Fruit fly (Drosophila melanogaster) whole organism, prepupa: ENCODE measurements around the gene Nthl1.
A peak's percentile ranks its signal among the peaks of the same experiment; 100 is the strongest.

ENCODE experiments used
- CG11762 ChIP-seq: fragments of 200-800 bp; sonication (Bioruptor generic); optimal IDR thresholded peaks from 3 replicates; lab custom pipeline; 2016; ENCODE audit warnings: missing biosample characterization, missing genetic modification characterization; ENCODE audit not compliant: insufficient read depth
- CG15336 ChIP-seq: fragments of 200-800 bp; sonication (Bioruptor generic); IDR thresholded peaks from 2 replicates; pipeline ENCODE4 v1.3.6; 2022; ENCODE audit warnings: missing biosample characterization, missing genetic modification characterization
- CG1621 ChIP-seq: fragments of 200-800 bp; sonication (Bioruptor generic); optimal IDR thresholded peaks from 3 replicates; lab custom pipeline; 2018; ENCODE audit warnings: missing biosample characterization, mild to moderate bottlenecking, missing genetic modification characterization
- CG16779 ChIP-seq: fragments of 200-800 bp; sonication (Bioruptor generic); optimal IDR thresholded peaks from 3 replicates; lab custom pipeline; 2017; ENCODE audit warnings: missing biosample characterization, mild to moderate bottlenecking, missing genetic modification characterization
- CG3032 ChIP-seq: fragments of 200-800 bp; optimal IDR thresholded peaks from 2 replicates; lab custom pipeline; 2019; ENCODE audit warnings: missing biosample characterization, mild to moderate bottlenecking, missing genetic modification characterization, moderate library complexity
- CG31627 ChIP-seq: fragments of 200-800 bp; sonication (Bioruptor generic); optimal IDR thresholded peaks from 3 replicates; lab custom pipeline; 2016; ENCODE audit warnings: missing biosample characterization, missing genetic modification characterization
- CG32006 ChIP-seq: fragments of 200-800 bp; sonication (Bioruptor generic); optimal IDR thresholded peaks from 3 replicates; lab custom pipeline; 2017; ENCODE audit warnings: missing biosample characterization, mild to moderate bottlenecking, missing genetic modification characterization
- CG3919 ChIP-seq: fragments of 200-800 bp; sonication (Bioruptor generic); optimal IDR thresholded peaks from 3 replicates; lab custom pipeline; 2016; ENCODE audit warnings: missing biosample characterization, missing genetic modification characterization
- CG4318 ChIP-seq: fragments of 200-800 bp; sonication (Bioruptor generic); optimal IDR thresholded peaks from 3 replicates; lab custom pipeline; 2017; ENCODE audit warnings: missing biosample characterization, mild to moderate bottlenecking, missing genetic modification characterization
- CG6276 ChIP-seq: fragments of 200-800 bp; sonication (Bioruptor generic); optimal IDR thresholded peaks from 2 replicates; lab custom pipeline; 2017; ENCODE audit warnings: missing biosample characterization, mild to moderate bottlenecking, missing genetic modification characterization
- CG6808 ChIP-seq: fragments of 200-800 bp; sonication (Bioruptor generic); optimal IDR thresholded peaks from 3 replicates; lab custom pipeline; 2017; ENCODE audit warnings: missing biosample characterization, missing genetic modification characterization, mild to moderate bottlenecking, moderate library complexity, missing genetic modification reagents
- CG6854 ChIP-seq: fragments of 200-800 bp; sonication (Bioruptor generic); optimal IDR thresholded peaks from 2 replicates; lab custom pipeline; 2017; ENCODE audit warnings: missing biosample characterization, mild to moderate bottlenecking, missing genetic modification characterization
- CG7368 ChIP-seq: fragments of 200-800 bp; sonication (Bioruptor generic); optimal IDR thresholded peaks from 3 replicates; lab custom pipeline; 2016; ENCODE audit warnings: missing biosample characterization, missing genetic modification characterization
- CG8119 ChIP-seq: fragments of 200-800 bp; sonication (Bioruptor generic); IDR thresholded peaks from 3 replicates; pipeline ENCODE4 v1.3.6; 2022; ENCODE audit warnings: missing biosample characterization, missing genetic modification characterization
- CG8319 ChIP-seq: fragments of 200-800 bp; sonication (Bioruptor generic); optimal IDR thresholded peaks from 3 replicates; lab custom pipeline; 2016; ENCODE audit warnings: missing biosample characterization, missing genetic modification characterization
- CG8632 ChIP-seq: fragments of 200-800 bp; sonication (Bioruptor generic); optimal IDR thresholded peaks from 3 replicates; lab custom pipeline; 2016; ENCODE audit warnings: missing biosample characterization, missing genetic modification characterization
- CG9139 ChIP-seq: fragments of 200-800 bp; sonication (Bioruptor generic); optimal IDR thresholded peaks from 3 replicates; lab custom pipeline; 2017; ENCODE audit warnings: missing biosample characterization, mild to moderate bottlenecking, missing genetic modification characterization
- Eip78C ChIP-seq: fragments of 200-800 bp; sonication (Bioruptor generic); peaks from one replicate; lab custom pipeline; 2016; ENCODE audit warnings: missing biosample characterization, missing genetic modification characterization
- Ets21C ChIP-seq: fragments of 200-800 bp; sonication (Bioruptor generic); optimal IDR thresholded peaks from 3 replicates; lab custom pipeline; 2016; ENCODE audit warnings: missing biosample characterization, missing genetic modification characterization
- Ets96B ChIP-seq: fragments of 200-800 bp; optimal IDR thresholded peaks from 2 replicates; lab custom pipeline; 2019; ENCODE audit warnings: missing biosample characterization, mild to moderate bottlenecking, missing genetic modification characterization, moderate library complexity
- Gug ChIP-seq: fragments of 200-800 bp; sonication (Bioruptor generic); IDR thresholded peaks from 2 replicates; pipeline ENCODE4 v1.3.6; 2022; ENCODE audit warnings: missing biosample characterization, missing genetic modification characterization
- Hr38 ChIP-seq: sonication (Bioruptor generic); optimal IDR thresholded peaks from 2 replicates; lab custom pipeline; 2016; ENCODE audit warnings: missing biosample characterization, missing genetic modification characterization
- Hr39 ChIP-seq: fragments of 200-800 bp; sonication (Bioruptor generic); optimal IDR thresholded peaks from 2 replicates; lab custom pipeline; 2016; ENCODE audit warnings: missing biosample characterization, missing genetic modification characterization
- Hr4 ChIP-seq: fragments of 200-800 bp; sonication (Bioruptor generic); optimal IDR thresholded peaks from 3 replicates; lab custom pipeline; 2016; ENCODE audit warnings: missing biosample characterization, missing genetic modification characterization
- Lpt ChIP-seq: fragments of 200-800 bp; sonication (Bioruptor generic); optimal IDR thresholded peaks from 3 replicates; lab custom pipeline; 2016; ENCODE audit warnings: missing biosample characterization, missing genetic modification characterization
- Met ChIP-seq: fragments of 200-800 bp; sonication (Bioruptor generic); optimal IDR thresholded peaks from 3 replicates; lab custom pipeline; 2016; ENCODE audit warnings: missing biosample characterization, missing genetic modification characterization
- OdsH ChIP-seq: fragments of 200-800 bp; sonication (Bioruptor generic); optimal IDR thresholded peaks from 3 replicates; lab custom pipeline; 2016; ENCODE audit warnings: missing biosample characterization, missing genetic modification characterization
- Smox ChIP-seq: fragments of 200-800 bp; sonication (Bioruptor generic); optimal IDR thresholded peaks from 3 replicates; lab custom pipeline; 2016; ENCODE audit warnings: missing biosample characterization, missing genetic modification characterization
- Sox102F ChIP-seq: fragments of 200-800 bp; sonication (Bioruptor generic); optimal IDR thresholded peaks from 2 replicates; lab custom pipeline; 2016; ENCODE audit warnings: missing biosample characterization, mild to moderate bottlenecking, missing genetic modification characterization
- Sox14 ChIP-seq: fragments of 200-800 bp; sonication (Bioruptor generic); optimal IDR thresholded peaks from 3 replicates; lab custom pipeline; 2016; ENCODE audit warnings: missing biosample characterization, missing genetic modification characterization
- Sox15 ChIP-seq: fragments of 200-800 bp; sonication (Bioruptor generic); optimal IDR thresholded peaks from 3 replicates; lab custom pipeline; 2016; ENCODE audit warnings: missing biosample characterization, missing genetic modification characterization
- achi ChIP-seq: fragments of 200-800 bp; sonication (Bioruptor generic); optimal IDR thresholded peaks from 3 replicates; lab custom pipeline; 2016; ENCODE audit warnings: missing biosample characterization, missing genetic modification characterization
- acj6 ChIP-seq: fragments of 200-800 bp; sonication (Bioruptor generic); optimal IDR thresholded peaks from 3 replicates; lab custom pipeline; 2016; ENCODE audit warnings: missing biosample characterization, missing genetic modification characterization
- cyc ChIP-seq: fragments of 200-800 bp; sonication (Bioruptor generic); optimal IDR thresholded peaks from 3 replicates; lab custom pipeline; 2016; ENCODE audit warnings: missing biosample characterization, missing genetic modification characterization
- dsx ChIP-seq: fragments of 200-800 bp; optimal IDR thresholded peaks from 3 replicates; lab custom pipeline; 2019; ENCODE audit warnings: missing biosample characterization, mild to moderate bottlenecking, missing genetic modification characterization, moderate library complexity; ENCODE audit not compliant: poor library complexity, severe bottlenecking
- eg ChIP-seq: fragments of 200-800 bp; sonication (Bioruptor generic); IDR thresholded peaks from 3 replicates; pipeline ENCODE4 v1.3.6; 2022; ENCODE audit warnings: missing biosample characterization, missing genetic modification characterization
- esn ChIP-seq: fragments of 200-800 bp; sonication (Bioruptor generic); optimal IDR thresholded peaks from 2 replicates; lab custom pipeline; 2016; ENCODE audit warnings: missing biosample characterization, mild to moderate bottlenecking, missing genetic modification characterization, moderate library complexity
- fd59A ChIP-seq: fragments of 200-800 bp; sonication (Bioruptor generic); optimal IDR thresholded peaks from 2 replicates; lab custom pipeline; 2017; ENCODE audit warnings: missing biosample characterization, mild to moderate bottlenecking, missing genetic modification characterization, missing genetic modification reagents
- fkh ChIP-seq: fragments of 200-800 bp; sonication (Bioruptor generic); optimal IDR thresholded peaks from 3 replicates; lab custom pipeline; 2017; ENCODE audit warnings: missing biosample characterization, mild to moderate bottlenecking, missing genetic modification characterization, moderate library complexity
- net ChIP-seq: fragments of 200-800 bp; sonication (Bioruptor generic); optimal IDR thresholded peaks from 3 replicates; lab custom pipeline; 2016; ENCODE audit warnings: missing biosample characterization, missing genetic modification characterization
- pdm3 ChIP-seq: fragments of 200-800 bp; sonication (Bioruptor generic); optimal IDR thresholded peaks from 3 replicates; lab custom pipeline; 2016; ENCODE audit warnings: missing biosample characterization, missing genetic modification characterization
- salr ChIP-seq, 2 experiments: fragments of 200-800 bp; sonication (Bioruptor generic); optimal IDR thresholded peaks; 3 replicates each; lab custom pipeline; 2016 to 2018; ENCODE audit warnings: missing biosample characterization in 2 of 2, missing genetic modification characterization in 2 of 2, mild to moderate bottlenecking in 1 of 2
- spab ChIP-seq: fragments of 200-800 bp; sonication (Bioruptor generic); optimal IDR thresholded peaks from 2 replicates; lab custom pipeline; 2017; ENCODE audit warnings: missing biosample characterization, mild to moderate bottlenecking, missing genetic modification characterization, missing genetic modification reagents
- ss ChIP-seq, 2 experiments: fragments of 200-800 bp; sonication (Bioruptor generic); optimal IDR thresholded peaks; 2 replicates in 1 of 2; 3 replicates in 1 of 2; lab custom pipeline; 2017 to 2018; ENCODE audit warnings: mild to moderate bottlenecking in 2 of 2, missing biosample characterization in 2 of 2, missing genetic modification characterization in 2 of 2, moderate library complexity in 1 of 2
- topi ChIP-seq: fragments of 200-800 bp; sonication (Bioruptor generic); optimal IDR thresholded peaks from 3 replicates; lab custom pipeline; 2016; ENCODE audit warnings: missing biosample characterization, missing genetic modification characterization
- vri ChIP-seq: fragments of 200-800 bp; sonication (Bioruptor generic); optimal IDR thresholded peaks from 3 replicates; lab custom pipeline; 2016; ENCODE audit warnings: missing biosample characterization, mild to moderate bottlenecking, missing genetic modification characterization

The Nthl1 gene

DNA sequence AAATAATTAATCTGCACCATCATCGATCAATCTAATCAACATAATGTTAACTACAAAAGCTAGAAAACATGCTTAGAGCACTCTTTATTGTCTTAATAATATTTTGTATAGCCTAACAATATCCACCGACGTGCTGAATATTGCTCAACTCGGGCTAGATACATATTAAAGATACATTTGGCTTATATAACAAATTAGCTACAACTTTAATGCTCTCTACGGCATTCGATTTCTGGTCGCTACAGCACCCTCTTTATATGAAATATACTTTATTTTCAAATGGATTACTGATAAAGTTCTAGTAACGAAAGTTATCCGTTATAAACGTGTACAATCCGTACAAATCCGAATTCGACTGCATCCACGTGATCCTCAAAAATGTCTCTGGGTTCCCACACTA is 30.3 kb upstream of the Nthl1 start:
- TF ChIP-seq Smox (GFP tag; lab: Kevin White, UChicago) (no peak), fd59A (GFP tag; lab: Kevin White, UChicago) (no peak), Sox15 (GFP tag; lab: Kevin White, UChicago) (no peak), CG3919 (GFP tag; lab: Kevin White, UChicago) (no peak), CG3032 (tag; lab: Kevin White, UChicago) (no peak), Eip78C (GFP tag; lab: Kevin White, UChicago) (peak; percentile 36), vri (GFP tag; lab: Kevin White, UChicago) (no peak)

dm6 chr2L:20957266-20957665 is 29.6 kb upstream of the Nthl1 start:
- 0 out of 3 replicates have a peak, but pooled peaks have one; percentile 11 for TF ChIP-seq eg (GFP tag; lab: Robert Waterston, UW)
- no peak for TF ChIP-seq Gug

DNA sequence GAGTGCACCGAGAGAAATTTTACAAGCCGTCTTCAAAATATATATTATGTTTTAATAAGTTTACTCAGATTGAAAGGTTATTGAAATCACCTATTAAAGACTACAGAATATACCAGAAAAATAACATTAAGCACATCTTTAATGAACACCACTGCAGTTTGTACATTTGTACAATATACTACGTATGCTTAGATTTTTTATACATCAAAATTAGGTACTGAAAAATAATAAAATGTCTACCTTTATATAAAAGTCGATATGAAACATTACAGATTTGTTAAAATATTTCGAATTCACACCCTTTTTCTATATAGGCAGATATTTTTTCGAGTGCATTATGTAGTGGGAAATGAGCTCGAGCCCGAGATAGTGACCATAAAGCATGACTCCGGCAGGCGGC is 29.2 kb upstream of the Nthl1 start:
- no peak for TF ChIP-seq CG6854 (GFP tag; lab: Kevin White, UChicago)
- peak; percentile 15 for TF ChIP-seq Ets21C (GFP tag; lab: Kevin White, UChicago)
- peak; percentile 4 for TF ChIP-seq net (GFP tag; lab: Kevin White, UChicago)
- TF ChIP-seq pdm3 (GFP tag; lab: Kevin White, UChicago), result peak; percentile 18
- no peak for TF ChIP-seq CG6276 (GFP tag; lab: Kevin White, UChicago)
- no peak for TF ChIP-seq vri (GFP tag; lab: Kevin White, UChicago)
- peak in 1 of 2 experiments; percentile 14 for TF ChIP-seq salr (GFP tag; optimal IDR thresholded peaks at IDR 0.05; lab: Kevin White, UChicago)
- TF ChIP-seq fkh, result no peak
- TF ChIP-seq Eip78C (GFP tag; lab: Kevin White, UChicago), result peak; percentile 88
- TF ChIP-seq fd59A (GFP tag; lab: Kevin White, UChicago), result peak; percentile 70
- peak; percentile 22 for TF ChIP-seq Hr39 (GFP tag; lab: Kevin White, UChicago)
- TF ChIP-seq Ets96B (tag; lab: Kevin White, UChicago), result peak; percentile 56
- peak; percentile 46 for TF ChIP-seq CG9139 (GFP tag; lab: Kevin White, UChicago)
- peak; percentile 74 for TF ChIP-seq Met
- peak; percentile 79 for TF ChIP-seq CG3032 (tag; lab: Kevin White, UChicago)
- no peak for TF ChIP-seq Sox15 (GFP tag; lab: Kevin White, UChicago)
- peak; percentile 48 for TF ChIP-seq acj6
- TF ChIP-seq CG7368 (GFP tag; lab: Kevin White, UChicago), result no peak
- peak; percentile 81 for TF ChIP-seq spab (GFP tag; lab: Kevin White, UChicago)
- TF ChIP-seq cyc (GFP tag; lab: Kevin White, UChicago), result peak; percentile 40
- TF ChIP-seq Gug, result no peak
- peak; percentile 22 for TF ChIP-seq CG31627 (GFP tag; lab: Kevin White, UChicago)
- TF ChIP-seq achi, result peak; percentile 39
- peak; percentile 28 for TF ChIP-seq Sox14
- TF ChIP-seq CG8119 (GFP tag; lab: Robert Waterston, UW), result 0 out of 3 replicates have a peak, but pooled peaks have one; percentile 22
- TF ChIP-seq esn (GFP tag; lab: Kevin White, UChicago), result peak; percentile 70
- no peak for TF ChIP-seq eg (GFP tag; lab: Robert Waterston, UW)
- peak; percentile 62 for TF ChIP-seq CG8632 (GFP tag; lab: Kevin White, UChicago)
- TF ChIP-seq CG15336, result 0 out of 2 replicates have a peak, but pooled peaks have one; percentile 20
- peak; percentile 70 to 79 for TF ChIP-seq ss (GFP tag; optimal IDR thresholded peaks at IDR 0.05; lab: Kevin White, UChicago)
- peak; percentile 42 for TF ChIP-seq OdsH (GFP tag; lab: Kevin White, UChicago)
- TF ChIP-seq CG8319 (GFP tag; lab: Kevin White, UChicago), result peak; percentile 19
- peak; percentile 67 for TF ChIP-seq topi (GFP tag; lab: Kevin White, UChicago)
- TF ChIP-seq CG4318 (GFP tag; lab: Kevin White, UChicago), result peak; percentile 25
- peak; percentile 40 for TF ChIP-seq CG11762
- TF ChIP-seq CG16779, result no peak
- peak; percentile 46 for TF ChIP-seq CG32006
- no peak for TF ChIP-seq Lpt (GFP tag; lab: Kevin White, UChicago)
- TF ChIP-seq Hr4 (GFP tag; lab: Kevin White, UChicago), result peak; percentile 28
- peak; percentile 67 for TF ChIP-seq dsx
- TF ChIP-seq Hr38, result no peak
- peak; percentile 2 for TF ChIP-seq CG1621 (tag; lab: Kevin White, UChicago)
- TF ChIP-seq CG6808 (GFP tag; lab: Kevin White, UChicago), result peak; percentile 82
- peak; percentile 40 for TF ChIP-seq Sox102F
